Worm (Caenorhabditis elegans) whole organism, L3 larva: ENCODE measurements around the gene mrg-1.

Source experiments
- ama-1 ChIP-seq: fragments of 150-350 bp; optimal IDR thresholded peaks from 2 replicates; lab custom pipeline; 2018
- mml-1 ChIP-seq: fragments of 150-350 bp; sonication (generic microtip); optimal IDR thresholded peaks from 3 replicates; lab custom pipeline; 2014; ENCODE audit warnings: missing biosample characterization, missing genetic modification characterization

DNA sequence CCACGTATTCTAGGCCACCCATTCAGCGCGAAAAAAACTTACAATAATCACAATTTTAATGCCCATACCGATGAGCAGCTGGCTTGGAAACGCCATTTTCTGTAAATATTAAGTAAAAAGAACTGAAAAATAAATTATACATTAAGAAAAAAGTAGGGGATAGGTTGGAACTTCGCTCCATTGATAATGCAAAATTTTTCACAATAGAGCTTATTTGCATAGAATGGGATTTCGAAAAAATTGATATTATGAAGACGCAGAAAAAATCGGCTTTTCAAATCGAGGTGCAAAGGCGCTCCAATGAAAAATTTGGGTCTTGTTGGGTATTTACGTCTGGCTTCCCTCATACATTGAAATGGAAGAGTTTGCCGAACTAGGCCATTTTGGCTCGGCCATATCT lies 44.1 kb upstream of the mrg-1 start, which contains the start of gene Y37D8A.16:
- TF ChIP-seq mml-1 (tag; lab: Kevin White, UChicago) (no peak), ama-1 (lab: Kevin White, UChicago) (no peak)
